Fruit fly (Drosophila melanogaster): ENCODE data around the gene Nin.

DNA sequence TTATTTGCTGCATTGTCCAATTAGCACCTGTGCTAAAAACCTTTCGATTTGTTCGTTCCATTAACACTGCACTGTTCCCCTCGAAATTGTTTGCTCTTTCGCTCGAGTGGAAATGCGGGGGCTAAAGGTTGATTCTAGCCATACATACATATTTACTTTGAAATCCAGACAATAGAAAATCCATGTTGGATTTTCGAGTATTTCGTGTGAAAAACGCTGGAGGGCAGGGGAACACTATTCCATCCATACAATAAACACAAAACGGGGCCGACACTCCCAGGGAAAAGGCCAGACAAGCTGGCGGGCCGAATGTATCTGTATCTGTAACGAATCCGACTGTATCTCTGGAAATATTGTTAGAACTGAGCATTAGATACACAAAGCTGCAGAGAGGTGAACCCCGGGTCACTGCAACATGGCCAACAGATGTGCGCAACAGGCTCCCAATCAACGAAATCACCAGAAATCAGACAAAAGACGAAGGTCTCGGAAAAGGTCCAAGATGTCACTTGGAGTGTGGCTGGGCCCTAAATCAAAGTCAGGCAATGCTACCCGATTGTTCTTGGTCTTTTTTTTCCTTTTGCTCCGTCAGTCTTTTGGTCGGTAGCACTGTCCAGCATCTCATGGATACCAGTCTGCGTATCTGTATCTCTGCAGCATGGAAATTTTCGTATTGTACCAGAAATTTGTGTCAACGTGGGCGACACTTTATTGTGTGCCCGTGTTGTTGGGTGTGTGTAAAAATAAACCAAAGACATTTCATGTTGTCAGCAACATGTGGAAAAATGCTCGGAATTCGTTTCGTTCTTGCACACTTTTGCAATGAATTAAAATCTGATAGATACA, 38.7 kb downstream of the Nin start:
- no peak for TF ChIP-seq CG1620 (GFP tag; optimal IDR thresholded peaks at IDR 0.05)
- TF ChIP-seq bab1 (GFP tag; optimal IDR thresholded peaks at IDR 0.05), result no peak
- no peak for TF ChIP-seq CG7101 (tag; optimal IDR thresholded peaks at IDR 0.05)
- no peak for TF ChIP-seq Hr96 (GFP tag; optimal IDR thresholded peaks at IDR 0.05)
- TF ChIP-seq CG5204 (GFP tag; optimal IDR thresholded peaks at IDR 0.05), result no peak
- TF ChIP-seq cnc (optimal IDR thresholded peaks at IDR 0.05), result no peak
- no peak for TF ChIP-seq CG7045 (GFP tag; optimal IDR thresholded peaks at IDR 0.05)
- TF ChIP-seq kay (GFP tag; ENCODE audit: borderline replicate concordance), result no peak
- TF ChIP-seq cic (GFP tag; optimal IDR thresholded peaks at IDR 0.05), result no peak
- no peak for TF ChIP-seq Mnt (GFP tag; optimal IDR thresholded peaks at IDR 0.05)
- TF ChIP-seq tj (GFP tag; optimal IDR thresholded peaks at IDR 0.05), result no peak
- no peak for TF ChIP-seq CG12768 (GFP tag; optimal IDR thresholded peaks at IDR 0.05)
